Worm (Caenorhabditis elegans) whole organism, L3 larva: Measurements from ENCODE around the gene ZK418.5.

Experiments used
- R02D3.7 ChIP-seq: fragments of 150-350 bp; optimal IDR thresholded peaks from 2 replicates; lab custom pipeline; 2014; ENCODE audit warnings: missing biosample characterization, missing genetic modification characterization
- ZK546.5 ChIP-seq: sonication (generic microtip); optimal IDR thresholded peaks from 2 replicates; lab custom pipeline; 2017; ENCODE audit warnings: missing biosample characterization, missing genetic modification characterization
- aly-2 ChIP-seq: fragments of 150-350 bp; optimal IDR thresholded peaks from 2 replicates; lab custom pipeline; 2014; ENCODE audit warnings: missing biosample characterization, missing genetic modification characterization
- ama-1 ChIP-seq: fragments of 150-350 bp; optimal IDR thresholded peaks from 2 replicates; lab custom pipeline; 2018
- ceh-16 ChIP-seq: sonication (generic microtip); optimal IDR thresholded peaks from 2 replicates; lab custom pipeline; 2017; ENCODE audit warnings: missing biosample characterization, missing genetic modification characterization
- ceh-28 ChIP-seq: fragments of 150-350 bp; optimal IDR thresholded peaks from 2 replicates; lab custom pipeline; 2014; ENCODE audit warnings: missing biosample characterization, missing genetic modification reagents, missing genetic modification characterization
- ceh-82 ChIP-seq: fragments of 150-350 bp; optimal IDR thresholded peaks from 2 replicates; lab custom pipeline; 2014; ENCODE audit warnings: missing biosample characterization, missing genetic modification characterization
- ceh-9 ChIP-seq: sonication (generic microtip); optimal IDR thresholded peaks from 2 replicates; lab custom pipeline; 2018; ENCODE audit warnings: missing biosample characterization, missing genetic modification characterization
- daf-12 ChIP-seq: fragments of 150-350 bp; optimal IDR thresholded peaks from 2 replicates; lab custom pipeline; 2014; ENCODE audit warnings: missing biosample characterization, missing genetic modification reagents, missing genetic modification characterization
- egl-27 ChIP-seq: sonication (generic microtip); optimal IDR thresholded peaks from 4 replicates; lab custom pipeline; 2017; ENCODE audit warnings: missing biosample characterization, missing genetic modification reagents, missing genetic modification characterization
- elt-1 ChIP-seq: fragments of 150-350 bp; optimal IDR thresholded peaks from 2 replicates; lab custom pipeline; 2014; ENCODE audit warnings: missing biosample characterization, missing genetic modification characterization
- elt-2 ChIP-seq: sonication (generic microtip); optimal IDR thresholded peaks from 2 replicates; lab custom pipeline; 2016; ENCODE audit warnings: missing genetic modification reagents, mild to moderate bottlenecking, missing genetic modification characterization, missing compliant biosample characterization
- elt-3 ChIP-seq, 3 experiments: fragments of 150-350 bp in 1 of 3; sonication (generic microtip) in 2 of 3; optimal IDR thresholded peaks; 2 replicates in 2 of 3; 4 replicates in 1 of 3; lab custom pipeline; 2014 to 2017; ENCODE audit warnings: missing biosample characterization in 3 of 3, missing genetic modification characterization in 3 of 3
- eor-1 ChIP-seq, 2 experiments: fragments of 150-350 bp; optimal IDR thresholded peaks; 2 replicates each; lab custom pipeline; 2014 to 2018; ENCODE audit warnings: missing biosample characterization in 2 of 2, missing genetic modification characterization in 2 of 2
- fkh-10 ChIP-seq: sonication (generic microtip); optimal IDR thresholded peaks from 2 replicates; lab custom pipeline; 2017; ENCODE audit warnings: missing biosample characterization, missing genetic modification reagents, missing genetic modification characterization
- fkh-2 ChIP-seq: fragments of 150-350 bp; optimal IDR thresholded peaks from 2 replicates; lab custom pipeline; 2014; ENCODE audit warnings: missing biosample characterization, missing genetic modification reagents, missing genetic modification characterization
- fos-1 ChIP-seq: fragments of 150-350 bp; optimal IDR thresholded peaks from 2 replicates; lab custom pipeline; 2014; ENCODE audit warnings: missing biosample characterization, missing genetic modification characterization
- hmg-11 ChIP-seq: sonication (generic microtip); optimal IDR thresholded peaks from 2 replicates; lab custom pipeline; 2016; ENCODE audit warnings: missing genetic modification characterization, missing compliant biosample characterization
- jun-1 ChIP-seq: fragments of 150-350 bp; optimal IDR thresholded peaks from 2 replicates; lab custom pipeline; 2014; ENCODE audit warnings: missing biosample characterization, missing genetic modification reagents, missing genetic modification characterization
- lin-15B ChIP-seq: fragments of 150-350 bp; optimal IDR thresholded peaks from 2 replicates; lab custom pipeline; 2014; ENCODE audit warnings: missing biosample characterization, missing genetic modification characterization
- lin-39 ChIP-seq: fragments of 150-350 bp; optimal IDR thresholded peaks from 2 replicates; lab custom pipeline; 2018; ENCODE audit warnings: missing biosample characterization, missing genetic modification reagents, missing genetic modification characterization
- lsy-12 ChIP-seq: sonication (generic microtip); optimal IDR thresholded peaks from 2 replicates; lab custom pipeline; 2016; ENCODE audit warnings: mild to moderate bottlenecking, missing genetic modification characterization, missing compliant biosample characterization
- mdl-1 ChIP-seq: fragments of 150-350 bp; optimal IDR thresholded peaks from 2 replicates; lab custom pipeline; 2014; ENCODE audit warnings: missing biosample characterization, missing genetic modification characterization
- mml-1 ChIP-seq: fragments of 150-350 bp; sonication (generic microtip); optimal IDR thresholded peaks from 3 replicates; lab custom pipeline; 2014; ENCODE audit warnings: missing biosample characterization, missing genetic modification characterization
- nfya-1 ChIP-seq: sonication (generic microtip); optimal IDR thresholded peaks from 2 replicates; lab custom pipeline; 2017; ENCODE audit warnings: missing genetic modification characterization, mild to moderate bottlenecking, missing compliant biosample characterization, antibody characterized with exemption, moderate library complexity; ENCODE audit not compliant: insufficient read depth
- nhr-11 ChIP-seq: fragments of 150-350 bp; optimal IDR thresholded peaks from 2 replicates; lab custom pipeline; 2014; ENCODE audit warnings: missing biosample characterization, missing genetic modification characterization
- nhr-23 ChIP-seq: fragments of 150-350 bp; optimal IDR thresholded peaks from 2 replicates; lab custom pipeline; 2014; ENCODE audit warnings: missing biosample characterization, missing genetic modification reagents, missing genetic modification characterization
- nhr-25 ChIP-seq: sonication (generic microtip); optimal IDR thresholded peaks from 2 replicates; lab custom pipeline; 2017; ENCODE audit warnings: missing biosample characterization, missing genetic modification characterization
- nhr-28 ChIP-seq: fragments of 150-350 bp; optimal IDR thresholded peaks from 2 replicates; lab custom pipeline; 2014; ENCODE audit warnings: missing biosample characterization, missing genetic modification characterization
- nhr-43 ChIP-seq: sonication (generic microtip); optimal IDR thresholded peaks from 2 replicates; lab custom pipeline; 2016; ENCODE audit warnings: mild to moderate bottlenecking, missing genetic modification characterization, missing compliant biosample characterization; ENCODE audit not compliant: poor library complexity, severe bottlenecking
- nhr-67 ChIP-seq: fragments of 150-350 bp; optimal IDR thresholded peaks from 2 replicates; lab custom pipeline; 2014; ENCODE audit warnings: missing biosample characterization, missing genetic modification characterization
- nhr-76 ChIP-seq: fragments of 150-350 bp; sonication (generic microtip); optimal IDR thresholded peaks from 5 replicates; lab custom pipeline; 2014; ENCODE audit warnings: missing biosample characterization, missing genetic modification characterization
- nhr-77 ChIP-seq: fragments of 150-350 bp; optimal IDR thresholded peaks from 2 replicates; lab custom pipeline; 2014; ENCODE audit warnings: missing biosample characterization, missing genetic modification characterization
- pha-4 ChIP-seq: fragments of 150-350 bp; optimal IDR thresholded peaks from 2 replicates; lab custom pipeline; 2014; ENCODE audit warnings: missing biosample characterization, missing genetic modification reagents, missing genetic modification characterization
- pqm-1 ChIP-seq: fragments of 150-350 bp; optimal IDR thresholded peaks from 2 replicates; lab custom pipeline; 2017; ENCODE audit warnings: missing biosample characterization, missing genetic modification characterization, inconsistent platforms
- sea-2 ChIP-seq: fragments of 150-350 bp; sonication (generic microtip); optimal IDR thresholded peaks from 4 replicates; lab custom pipeline; 2014; ENCODE audit warnings: missing biosample characterization, missing genetic modification reagents, missing genetic modification characterization
- skn-1 ChIP-seq: fragments of 150-350 bp; optimal IDR thresholded peaks from 2 replicates; lab custom pipeline; 2014; ENCODE audit warnings: missing biosample characterization, missing genetic modification characterization
- snpc-4 ChIP-seq: fragments of 150-350 bp; optimal IDR thresholded peaks from 2 replicates; lab custom pipeline; 2014; ENCODE audit warnings: missing biosample characterization, missing genetic modification characterization
- tbx-2 ChIP-seq: sonication (generic microtip); optimal IDR thresholded peaks from 2 replicates; lab custom pipeline; 2016; ENCODE audit warnings: mild to moderate bottlenecking, missing genetic modification characterization, missing compliant biosample characterization
- unc-39 ChIP-seq: sonication (generic microtip); optimal IDR thresholded peaks from 4 replicates; lab custom pipeline; 2017; ENCODE audit warnings: missing biosample characterization, missing genetic modification characterization
- unc-62 ChIP-seq: fragments of 150-350 bp; sonication (generic microtip); optimal IDR thresholded peaks from 4 replicates; lab custom pipeline; 2014; ENCODE audit warnings: missing biosample characterization, missing genetic modification reagents, missing genetic modification characterization
- zag-1 ChIP-seq: fragments of 150-350 bp; optimal IDR thresholded peaks from 2 replicates; lab custom pipeline; 2014; ENCODE audit warnings: missing biosample characterization, missing genetic modification characterization
- ztf-11 ChIP-seq: fragments of 150-350 bp; optimal IDR thresholded peaks from 2 replicates; lab custom pipeline; 2014; ENCODE audit warnings: missing biosample characterization, missing genetic modification characterization
- ztf-4 ChIP-seq: fragments of 150-350 bp; optimal IDR thresholded peaks from 2 replicates; lab custom pipeline; 2014; ENCODE audit warnings: missing biosample characterization, missing genetic modification characterization

The ZK418.5 gene

DNA sequence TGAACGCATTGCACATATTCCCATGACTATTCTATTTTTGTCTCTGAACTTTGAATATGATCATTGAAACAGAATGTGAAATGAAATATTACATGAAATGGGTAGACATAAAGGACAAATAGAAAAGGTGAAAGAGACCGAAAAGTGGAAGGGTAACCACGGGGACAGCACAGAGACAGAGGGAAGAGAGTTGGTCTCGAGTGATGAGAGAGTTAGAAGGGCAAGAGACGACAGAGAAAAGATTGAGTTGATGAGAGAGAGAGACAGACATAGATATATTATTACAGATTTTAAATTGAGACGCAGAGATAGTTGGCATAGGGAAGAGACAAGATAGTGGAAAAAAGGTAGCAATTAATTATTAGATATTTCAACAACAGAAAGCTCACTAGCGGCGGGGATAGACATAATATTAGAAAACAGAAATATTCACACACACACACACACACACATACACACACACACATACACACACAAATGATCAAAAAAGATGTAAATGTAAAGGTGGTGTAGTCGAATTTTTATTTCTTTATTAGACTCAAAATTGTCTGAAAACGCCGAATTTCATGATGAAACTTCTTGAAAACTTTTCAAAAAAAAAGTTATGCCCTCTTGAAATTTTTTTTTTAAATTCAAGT is 43.1 kb upstream of the ZK418.5 start:
- TF ChIP-seq ceh-9 (tag; lab: Kevin White, UChicago) = no peak
- peak; percentile 85 for TF ChIP-seq nhr-25 (tag; lab: Kevin White, UChicago)
- no peak for TF ChIP-seq nhr-77 (tag; lab: Kevin White, UChicago)
- no peak for TF ChIP-seq nhr-67 (tag; lab: Kevin White, UChicago)
- TF ChIP-seq unc-39 (tag; lab: Kevin White, UChicago) = no peak
- no peak for TF ChIP-seq fkh-2 (tag; lab: Kevin White, UChicago)
- TF ChIP-seq eor-1 (tag; optimal IDR thresholded peaks at IDR 0.05; lab: Kevin White, UChicago) = no peak
- TF ChIP-seq nhr-76 = no peak
- TF ChIP-seq lsy-12 (tag; lab: Kevin White, UChicago) = peak; percentile 3
- TF ChIP-seq nfya-1 (tag; lab: Kevin White, UChicago) = peak; percentile 73
- TF ChIP-seq aly-2 (tag; lab: Kevin White, UChicago) = no peak
- no peak for TF ChIP-seq sea-2 (GFP tag; lab: Kevin White, UChicago)
- peak; percentile 25 for TF ChIP-seq lin-15B (tag; lab: Kevin White, UChicago)
- TF ChIP-seq mdl-1 (tag; lab: Kevin White, UChicago) = peak; percentile 22
- peak; percentile 41 for TF ChIP-seq ceh-28 (tag; lab: Kevin White, UChicago)
- no peak for TF ChIP-seq ztf-11 (tag; lab: Kevin White, UChicago)
- TF ChIP-seq elt-2 (tag; lab: Kevin White, UChicago) = peak; percentile 68
- no peak for TF ChIP-seq ztf-4
- TF ChIP-seq pqm-1 (tag; lab: Kevin White, UChicago) = peak; percentile 74
- TF ChIP-seq ZK546.5 = no peak
- TF ChIP-seq elt-3 (tag; optimal IDR thresholded peaks at IDR 0.05; lab: Kevin White, UChicago) = no peak
- no peak for TF ChIP-seq ceh-82 (tag; lab: Kevin White, UChicago)
- no peak for TF ChIP-seq nhr-28 (tag; lab: Kevin White, UChicago)
- peak; percentile 45 for TF ChIP-seq elt-1 (tag; lab: Kevin White, UChicago)
- TF ChIP-seq zag-1 = no peak
- no peak for TF ChIP-seq lin-39
- peak; percentile 76 for TF ChIP-seq jun-1 (tag; lab: Kevin White, UChicago)
- TF ChIP-seq fos-1 (tag; lab: Kevin White, UChicago) = no peak
- TF ChIP-seq unc-62 (GFP tag; lab: Kevin White, UChicago) = no peak
- peak; percentile 71 for TF ChIP-seq skn-1
- TF ChIP-seq snpc-4 = peak; percentile 45
- TF ChIP-seq egl-27 (tag; lab: Kevin White, UChicago) = peak; percentile 87
- TF ChIP-seq nhr-23 (tag; lab: Kevin White, UChicago) = peak; percentile 62
- no peak for TF ChIP-seq mml-1 (tag; lab: Kevin White, UChicago)
- no peak for TF ChIP-seq ceh-16 (tag; lab: Kevin White, UChicago)
- TF ChIP-seq pha-4 = peak; percentile 89
- peak; percentile 59 for TF ChIP-seq nhr-43 (tag; lab: Kevin White, UChicago)
- no peak for TF ChIP-seq tbx-2
- no peak for TF ChIP-seq R02D3.7 (tag; lab: Kevin White, UChicago)
- no peak for TF ChIP-seq daf-12 (tag; lab: Kevin White, UChicago)
- TF ChIP-seq fkh-10 = no peak
- TF ChIP-seq hmg-11 (tag; lab: Kevin White, UChicago) = peak; percentile 28
- no peak for TF ChIP-seq ama-1 (lab: Kevin White, UChicago)

DNA sequence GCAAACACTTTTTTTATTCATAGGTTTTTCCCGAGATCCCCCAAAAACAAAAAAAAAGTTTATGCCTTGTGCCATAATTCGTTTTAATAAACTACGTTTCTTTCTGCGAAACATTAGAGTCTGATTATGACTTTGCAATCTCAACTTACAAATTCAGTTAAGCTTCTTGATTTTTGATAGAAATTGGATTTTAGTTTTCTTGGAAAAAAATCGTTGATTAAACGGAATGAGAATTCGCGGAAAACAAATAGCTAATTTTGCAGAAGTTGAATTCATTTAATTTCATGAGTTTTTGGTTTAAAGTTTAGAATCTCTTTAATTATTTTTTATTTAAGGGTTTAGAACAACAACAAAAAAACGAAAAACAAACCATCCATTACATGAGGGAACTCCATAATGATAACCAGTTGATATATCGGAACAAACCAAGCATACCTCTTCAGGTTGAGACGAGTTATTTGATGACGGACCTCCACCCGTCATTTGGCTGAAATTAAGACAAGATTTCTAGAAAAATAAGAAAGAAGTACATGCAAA is 41.4 kb upstream of the ZK418.5 start, which contains the start of gene nhr-10:
Gene nhr-10, minus strand, starts transcription at position 487 of the 537 bp plus-strand sequence.
- TF ChIP-seq eor-1 (tag; optimal IDR thresholded peaks at IDR 0.05; lab: Kevin White, UChicago) = no peak
- no peak for TF ChIP-seq sea-2 (GFP tag; lab: Kevin White, UChicago)
- peak; percentile 77 for TF ChIP-seq nhr-11 (tag; lab: Kevin White, UChicago)
- TF ChIP-seq nfya-1 (tag; lab: Kevin White, UChicago) = no peak
- TF ChIP-seq daf-12 (tag; lab: Kevin White, UChicago) = no peak
- TF ChIP-seq elt-3 (tag; optimal IDR thresholded peaks at IDR 0.05; lab: Kevin White, UChicago) = no peak
